Worm (Caenorhabditis elegans): ENCODE measurements around the gene srlf-21.
"Not testable (repeated sequence)": the region's sequence is repeated elsewhere in the genome, so short reads cannot be mapped to it uniquely, and the experiment has no call there.

DNA sequence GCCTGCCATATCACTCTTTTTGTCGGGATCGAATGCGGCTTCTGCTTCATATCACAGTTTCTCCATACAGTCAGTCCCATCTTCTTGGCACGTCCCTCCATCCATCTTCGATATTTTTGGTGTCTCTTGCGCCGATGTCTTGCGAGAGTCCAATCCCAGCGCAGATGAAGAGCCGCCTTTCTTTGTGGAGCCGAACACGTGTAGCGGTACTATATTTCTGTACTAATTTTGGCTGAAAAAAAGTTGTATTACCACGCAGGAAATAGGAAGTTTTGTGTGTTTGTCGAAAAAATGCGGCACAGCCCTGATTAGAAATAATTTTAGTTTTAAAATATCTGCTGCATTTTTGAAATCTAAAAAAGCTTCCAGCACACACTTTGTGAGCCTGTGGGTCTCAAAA is 47.2 kb downstream of the srlf-21 start, which contains the start of gene K09C6.8:
- TF ChIP-seq pha-2, madf-2 (tag; optimal IDR thresholded peaks at IDR 0.05): not testable (repeated sequence)

All from whole organism, late embryonic.